Worm (Caenorhabditis elegans) whole organism, L4/young adult: ENCODE results near the gene Y26E6A.2.

Experiments used
- W03F9.2 ChIP-seq: fragments of 150-350 bp; optimal IDR thresholded peaks from 2 replicates; lab custom pipeline; 2014; ENCODE audit warnings: missing biosample characterization, missing genetic modification characterization
- dao-5 ChIP-seq: sonication (generic microtip); optimal IDR thresholded peaks from 2 replicates; lab custom pipeline; 2016; ENCODE audit warnings: missing genotype, missing genetic modification characterization, moderate library complexity, missing compliant biosample characterization
- him-1 ChIP-seq: sonication (generic microtip); optimal IDR thresholded peaks from 2 replicates; lab custom pipeline; 2016; ENCODE audit warnings: missing genotype, missing genetic modification reagents, missing genetic modification characterization, missing compliant biosample characterization

ce11 chrX:13945524-13945923 is 31.3 kb upstream of the Y26E6A.2 start:
- TF ChIP-seq W03F9.2 (tag; lab: Kevin White, UChicago) = no peak
- TF ChIP-seq him-1 (tag; lab: Kevin White, UChicago) = peak; percentile 68
- no peak for TF ChIP-seq dao-5 (tag; lab: Kevin White, UChicago)
